Worm (Caenorhabditis elegans): ENCODE results near the gene C39F7.5.

The C39F7.5 gene

DNA sequence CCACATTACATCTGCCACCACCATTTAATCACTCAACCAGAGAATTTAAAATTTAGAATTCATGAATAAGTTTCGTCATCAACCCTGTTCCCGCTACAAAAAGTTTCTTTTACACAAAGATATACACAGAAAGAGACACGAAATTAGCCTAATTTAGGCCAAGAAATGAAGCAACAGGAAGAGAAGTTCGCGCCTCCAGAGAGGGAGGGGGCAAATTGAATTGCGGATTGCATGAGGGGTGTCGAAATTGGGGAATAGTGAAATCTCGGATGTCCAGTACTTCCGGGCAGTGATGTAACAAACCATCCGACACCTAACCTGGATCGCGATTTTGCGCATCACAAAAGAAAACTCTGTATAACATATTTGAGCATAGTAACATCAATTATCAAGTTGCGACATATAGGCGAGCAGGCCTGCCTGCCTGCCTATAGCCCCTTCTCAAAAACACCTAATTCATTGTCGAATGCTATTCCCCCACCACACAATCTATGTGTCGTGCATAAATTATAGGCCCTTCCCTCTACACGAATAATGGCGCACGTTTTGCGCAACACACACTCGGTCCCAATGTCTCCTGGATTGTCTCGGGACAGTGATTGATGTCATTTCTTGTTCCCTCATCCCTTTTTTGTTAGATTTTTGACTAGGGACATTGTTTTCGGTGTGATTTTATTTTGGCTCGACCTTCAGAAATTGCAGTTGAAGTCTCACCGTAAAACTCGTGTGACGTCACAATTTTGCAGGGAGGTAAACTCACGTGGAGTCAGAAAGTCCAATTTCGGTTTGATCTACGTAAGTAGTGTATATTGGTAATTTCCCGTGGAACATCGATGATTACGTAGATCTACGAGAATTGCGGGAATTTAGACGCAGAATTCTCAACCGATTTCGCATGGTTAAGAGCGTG lies 36.6 kb upstream of the C39F7.5 start:
- TF ChIP-seq hsf-1 (GFP tag; IDR thresholded peaks at IDR 0.05), result no peak
- TF ChIP-seq snpc-1.3 (tag; optimal IDR thresholded peaks at IDR 0.05; ENCODE audit: insufficient read depth), result no peak
- no peak for TF ChIP-seq attf-3 (GFP tag; conservative IDR thresholded peaks at IDR 0.05)
- no peak for TF ChIP-seq repo-1 (tag; optimal IDR thresholded peaks at IDR 0.05)
- TF ChIP-seq hlh-26 (GFP tag; conservative IDR thresholded peaks at IDR 0.05), result no peak
- no peak for TF ChIP-seq somi-1 (GFP tag; optimal IDR thresholded peaks at IDR 0.05)
- TF ChIP-seq nfya-2 (GFP tag; IDR thresholded peaks at IDR 0.05), result no peak
- no peak for TF ChIP-seq Y53F4B.3 (GFP tag; IDR thresholded peaks at IDR 0.05)
- no peak for TF ChIP-seq rpc-1 (optimal IDR thresholded peaks at IDR 0.05)
- TF ChIP-seq rpc-1 (tag; optimal IDR thresholded peaks at IDR 0.05), result no peak
- no peak for TF ChIP-seq F52B5.7 (tag; optimal IDR thresholded peaks at IDR 0.05)
- no peak for TF ChIP-seq madf-10 (tag; optimal IDR thresholded peaks at IDR 0.05)
- TF ChIP-seq lin-54 (GFP tag; optimal IDR thresholded peaks at IDR 0.05), result no peak
- TF ChIP-seq mes-4 (tag; optimal IDR thresholded peaks at IDR 0.05), result no peak
- no peak for TF ChIP-seq dox-1 (GFP tag; IDR thresholded peaks at IDR 0.05)
- no peak for TF ChIP-seq F37B4.10 (GFP tag; IDR thresholded peaks at IDR 0.05)
- TF ChIP-seq zim-3 (tag; optimal IDR thresholded peaks at IDR 0.05), result no peak
- TF ChIP-seq atf-7 (tag; optimal IDR thresholded peaks at IDR 0.05), result no peak
- TF ChIP-seq ceh-40 (GFP tag; IDR thresholded peaks at IDR 0.05), result no peak
- TF ChIP-seq ekl-4 (GFP tag; IDR thresholded peaks at IDR 0.05), result no peak
- TF ChIP-seq lin-35 (GFP tag; optimal IDR thresholded peaks at IDR 0.05), result no peak

DNA sequence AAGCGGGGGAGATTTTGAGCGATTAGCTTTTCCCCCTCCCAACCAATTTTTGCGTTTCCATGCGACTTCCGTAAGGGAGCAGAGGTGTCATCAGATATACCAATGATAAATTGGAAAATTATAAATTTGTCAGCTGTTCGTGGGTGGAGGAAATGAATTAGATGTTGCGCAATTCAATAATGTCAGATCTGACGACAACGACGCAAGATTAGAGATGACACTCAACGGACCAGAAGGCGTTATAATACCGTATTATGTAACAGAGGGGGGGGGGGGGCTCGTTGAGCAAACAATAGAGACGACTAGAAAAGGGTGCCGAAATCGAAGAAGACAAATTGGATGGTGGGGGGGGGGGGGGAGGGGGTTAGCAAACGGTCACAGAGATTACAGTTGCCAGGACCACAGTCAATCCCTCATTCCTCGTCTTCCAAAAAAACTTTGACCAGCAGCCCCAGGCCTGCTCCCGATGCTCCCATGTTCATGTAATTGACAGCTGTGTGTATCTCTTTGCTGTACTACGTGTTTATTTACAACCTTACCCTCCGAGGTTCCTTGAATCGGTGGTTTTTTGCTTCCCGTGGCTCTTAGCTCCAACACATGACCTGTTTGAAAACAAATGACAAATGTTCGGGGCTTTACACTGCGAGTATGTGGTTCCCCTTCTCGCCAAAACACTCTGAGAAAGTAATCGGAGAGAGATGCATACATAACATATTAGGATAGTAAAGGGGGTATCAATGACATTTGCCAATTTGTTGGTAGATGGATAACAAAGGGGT lies 35.5 kb upstream of the C39F7.5 start:
- peak; percentile 57; the same call in 1 of the 2 replicates for TF ChIP-seq zfh-2 (GFP tag; conservative IDR thresholded peaks at IDR 0.05)
- TF ChIP-seq ceh-91 (GFP tag; IDR thresholded peaks at IDR 0.05), result no peak

- no peak for TF ChIP-seq K11D2.4 (GFP tag; IDR thresholded peaks at IDR 0.05)
- TF ChIP-seq lin-35 (GFP tag; optimal IDR thresholded peaks at IDR 0.05), result no peak
- TF ChIP-seq rcor-1 (GFP tag; IDR thresholded peaks at IDR 0.05), result peak; percentile 22; the same call in 1 of the 2 replicates
Observed at ce11 chrV:1230540-1230939, 34.0 kb upstream of the C39F7.5 start.

ce11 chrV:1232574-1232973 lies 32.0 kb upstream of the C39F7.5 start:
- TF ChIP-seq zim-3 (tag; optimal IDR thresholded peaks at IDR 0.05) (no peak), let-526 (GFP tag; IDR thresholded peaks at IDR 0.05) (no peak), Y79H2A.3 (GFP tag; conservative IDR thresholded peaks at IDR 0.05) (no peak), ceh-58 (GFP tag; IDR thresholded peaks at IDR 0.05) (no peak), let-607 (tag; optimal IDR thresholded peaks at IDR 0.05) (no peak), nhr-27 (tag; optimal IDR thresholded peaks at IDR 0.05) (no peak), ztf-22 (GFP tag; optimal IDR thresholded peaks at IDR 0.05) (no peak), rec-8 (tag; optimal IDR thresholded peaks at IDR 0.05) (no peak), F22D6.2 (tag; optimal IDR thresholded peaks at IDR 0.05) (no peak), nhr-80 (tag; optimal IDR thresholded peaks at IDR 0.05) (no peak), gei-17 (GFP tag; optimal IDR thresholded peaks at IDR 0.05) (no peak), Y53F4B.3 (GFP tag; IDR thresholded peaks at IDR 0.05) (no peak), T07F8.4 (tag; optimal IDR thresholded peaks at IDR 0.05) (no peak)
